Fruit fly (Drosophila melanogaster) whole organism, embryonic: ENCODE data around the gene CG34135.

Experiments
- Asciz ChIP-seq: fragments of 200-800 bp; sonication (Bioruptor generic); optimal IDR thresholded peaks from 2 replicates; lab custom pipeline; 2017; ENCODE audit warnings: missing biosample characterization, mild to moderate bottlenecking, missing genetic modification characterization, missing genetic modification reagents
- B-H2 ChIP-seq: fragments of 200-800 bp; sonication (Bioruptor generic); optimal IDR thresholded peaks from 2 replicates; lab custom pipeline; 2018; ENCODE audit warnings: missing biosample characterization, mild to moderate bottlenecking, missing genetic modification characterization
- BtbVII ChIP-seq: fragments of 200-800 bp; sonication (Bioruptor generic); optimal IDR thresholded peaks from 3 replicates; lab custom pipeline; 2017; ENCODE audit warnings: missing biosample characterization, mild to moderate bottlenecking, missing genetic modification characterization
- CG10366 ChIP-seq: fragments of 200-800 bp; sonication (Bioruptor generic); IDR thresholded peaks from 2 replicates; pipeline ENCODE4 v1.3.6; 2022; ENCODE audit warnings: missing biosample characterization, missing genetic modification characterization
- CG12104 ChIP-seq: fragments of 200-800 bp; sonication (Bioruptor generic); optimal IDR thresholded peaks from 3 replicates; lab custom pipeline; 2016; ENCODE audit warnings: missing biosample characterization, missing genetic modification characterization
- CG12769 ChIP-seq: fragments of 200-800 bp; sonication (Bioruptor generic); optimal IDR thresholded peaks from 2 replicates; lab custom pipeline; 2019; ENCODE audit warnings: missing biosample characterization, mild to moderate bottlenecking, missing genetic modification characterization, moderate library complexity
- CG18599 ChIP-seq: fragments of 200-800 bp; sonication (Bioruptor generic); optimal IDR thresholded peaks from 3 replicates; lab custom pipeline; 2017; ENCODE audit warnings: missing biosample characterization, missing genetic modification characterization, mild to moderate bottlenecking, moderate library complexity, missing genetic modification reagents
- CG30403 ChIP-seq: fragments of 200-800 bp; sonication (Bioruptor generic); optimal IDR thresholded peaks from 3 replicates; lab custom pipeline; 2016; ENCODE audit warnings: missing biosample characterization, missing genetic modification characterization
- CG3838 ChIP-seq: fragments of 200-800 bp; sonication (Bioruptor generic); optimal IDR thresholded peaks from 3 replicates; lab custom pipeline; 2016; ENCODE audit warnings: missing biosample characterization, missing genetic modification characterization
- CG4854 ChIP-seq: fragments of 200-800 bp; sonication (Bioruptor generic); optimal IDR thresholded peaks from 2 replicates; lab custom pipeline; 2016; ENCODE audit warnings: missing biosample characterization, missing genetic modification characterization, inconsistent platforms
- CG6765 ChIP-seq: fragments of 200-800 bp; sonication (Bioruptor generic); optimal IDR thresholded peaks from 3 replicates; lab custom pipeline; 2017; ENCODE audit warnings: missing biosample characterization, mild to moderate bottlenecking, missing genetic modification characterization
- CG6791 ChIP-seq: fragments of 200-800 bp; sonication (Bioruptor generic); IDR thresholded peaks from 3 replicates; pipeline ENCODE4 v1.3.6; 2022; ENCODE audit warnings: missing biosample characterization, missing genetic modification characterization; ENCODE audit not compliant: partially characterized antibody
- CG7271 ChIP-seq: fragments of 200-800 bp; sonication (Bioruptor generic); optimal IDR thresholded peaks from 2 replicates; lab custom pipeline; 2018; ENCODE audit warnings: missing biosample characterization, mild to moderate bottlenecking, missing genetic modification characterization, moderate library complexity
- CG7839 ChIP-seq: fragments of 200-800 bp; sonication (Bioruptor generic); optimal IDR thresholded peaks from 3 replicates; lab custom pipeline; 2018; ENCODE audit warnings: missing biosample characterization, mild to moderate bottlenecking, missing genetic modification characterization, moderate library complexity
- CG7987 ChIP-seq: fragments of 200-800 bp; sonication (Bioruptor generic); optimal IDR thresholded peaks from 2 replicates; lab custom pipeline; 2018; ENCODE audit warnings: missing biosample characterization, mild to moderate bottlenecking, missing genetic modification characterization, moderate library complexity
- CG8281 ChIP-seq: fragments of 200-800 bp; sonication (Bioruptor generic); optimal IDR thresholded peaks from 2 replicates; lab custom pipeline; 2018; ENCODE audit warnings: missing biosample characterization, mild to moderate bottlenecking, missing genetic modification characterization, moderate library complexity
- CG8290 ChIP-seq, 3 experiments: fragments of 200-800 bp; sonication (Bioruptor generic); optimal IDR thresholded peaks; 2 replicates each; lab custom pipeline; 2016 to 2019; ENCODE audit warnings: missing biosample characterization in 3 of 3, missing genetic modification characterization in 3 of 3, mild to moderate bottlenecking in 2 of 3, moderate library complexity in 1 of 3
- CrebB ChIP-seq: fragments of 200-800 bp; sonication (Bioruptor generic); optimal IDR thresholded peaks from 3 replicates; lab custom pipeline; 2018; ENCODE audit warnings: missing biosample characterization, mild to moderate bottlenecking, missing genetic modification characterization
- Dll ChIP-seq: fragments of 200-800 bp; sonication (Bioruptor generic); IDR thresholded peaks from 4 replicates; pipeline ENCODE4 v1.3.6; 2022; ENCODE audit warnings: missing biosample characterization, missing genetic modification characterization; ENCODE audit not compliant: partially characterized antibody
- Fer2 ChIP-seq: fragments of 200-800 bp; sonication (Bioruptor generic); optimal IDR thresholded peaks from 2 replicates; lab custom pipeline; 2018; ENCODE audit warnings: missing biosample characterization, mild to moderate bottlenecking, missing genetic modification characterization, moderate library complexity
- HmgZ ChIP-seq: fragments of 200-800 bp; sonication (Bioruptor generic); optimal IDR thresholded peaks from 2 replicates; lab custom pipeline; 2018; ENCODE audit warnings: missing biosample characterization, mild to moderate bottlenecking, missing genetic modification characterization
- Hr51 ChIP-seq, 2 experiments: fragments of 200-800 bp; sonication (Bioruptor generic); optimal IDR thresholded peaks; 2 replicates in 1 of 2; 3 replicates in 1 of 2; lab custom pipeline; 2016 to 2018; ENCODE audit warnings: missing biosample characterization in 2 of 2, missing genetic modification characterization in 2 of 2, mild to moderate bottlenecking in 1 of 2, moderate library complexity in 1 of 2
- MTF-1 ChIP-seq: fragments of 200-800 bp; sonication (Bioruptor generic); optimal IDR thresholded peaks from 2 replicates; lab custom pipeline; 2018; ENCODE audit warnings: missing biosample characterization, mild to moderate bottlenecking, missing genetic modification characterization, borderline replicate concordance
- Mad ChIP-seq: fragments of 200-800 bp; sonication (Bioruptor generic); optimal IDR thresholded peaks from 2 replicates; lab custom pipeline; 2016; ENCODE audit warnings: missing biosample characterization, missing genetic modification characterization
- NfI ChIP-seq: fragments of 200-800 bp; sonication (Bioruptor generic); optimal IDR thresholded peaks from 3 replicates; lab custom pipeline; 2018; ENCODE audit warnings: missing biosample characterization, mild to moderate bottlenecking, missing genetic modification characterization, moderate library complexity
- Sry-δ ChIP-seq: fragments of 200-800 bp; sonication (Bioruptor generic); optimal IDR thresholded peaks from 2 replicates; lab custom pipeline; 2016; ENCODE audit warnings: missing biosample characterization, missing genetic modification characterization
- Tbp ChIP-seq: fragments of >200 bp; optimal IDR thresholded peaks from 2 replicates; lab custom pipeline; 2018; ENCODE audit warnings: missing biosample characterization, missing genetic modification characterization
- ac ChIP-seq: fragments of 200-800 bp; sonication (Bioruptor generic); optimal IDR thresholded peaks from 3 replicates; lab custom pipeline; 2017; ENCODE audit warnings: missing biosample characterization, mild to moderate bottlenecking, missing genetic modification characterization
- ap ChIP-seq: fragments of 200-800 bp; sonication (Bioruptor generic); IDR thresholded peaks from 2 replicates; pipeline ENCODE4 v1.3.6; 2022; ENCODE audit warnings: missing biosample characterization, missing genetic modification characterization
- ci ChIP-seq: fragments of 200-800 bp; sonication (Bioruptor generic); IDR thresholded peaks from 3 replicates; pipeline ENCODE4 v1.3.6; 2022; ENCODE audit warnings: missing biosample characterization, missing genetic modification characterization
- cwo ChIP-seq: fragments of 200-800 bp; sonication (Bioruptor generic); optimal IDR thresholded peaks from 3 replicates; lab custom pipeline; 2017; ENCODE audit warnings: missing biosample characterization, missing genetic modification characterization, mild to moderate bottlenecking, moderate library complexity, missing genetic modification reagents
- dmrt99B ChIP-seq: fragments of 200-800 bp; sonication (Bioruptor generic); optimal IDR thresholded peaks from 2 replicates; lab custom pipeline; 2018; ENCODE audit warnings: missing biosample characterization, mild to moderate bottlenecking, missing genetic modification characterization, moderate library complexity
- gce ChIP-seq: fragments of 200-800 bp; sonication (Bioruptor generic); IDR thresholded peaks from 3 replicates; pipeline ENCODE4 v1.3.6; 2022; ENCODE audit warnings: missing biosample characterization, missing genetic modification characterization
- grn ChIP-seq: fragments of 200-800 bp; sonication (Bioruptor generic); optimal IDR thresholded peaks from 3 replicates; lab custom pipeline; 2017; ENCODE audit warnings: missing biosample characterization, missing genetic modification characterization
- gro ChIP-seq: fragments of 200-800 bp; sonication (Bioruptor generic); optimal IDR thresholded peaks from 2 replicates; lab custom pipeline; 2016; ENCODE audit warnings: missing biosample characterization, missing genetic modification characterization
- jigr1 ChIP-seq: fragments of 200-800 bp; sonication (Bioruptor generic); IDR thresholded peaks from 3 replicates; pipeline ENCODE4 v1.3.6; 2022; ENCODE audit warnings: missing biosample characterization, missing genetic modification characterization
- kah ChIP-seq: fragments of 200-800 bp; sonication (Bioruptor generic); optimal IDR thresholded peaks from 2 replicates; lab custom pipeline; 2018; ENCODE audit warnings: missing biosample characterization, mild to moderate bottlenecking, missing genetic modification characterization
- lilli ChIP-seq: fragments of 200-800 bp; sonication (Bioruptor generic); optimal IDR thresholded peaks from 3 replicates; lab custom pipeline; 2016; ENCODE audit warnings: missing biosample characterization, missing genetic modification characterization
- mirr ChIP-seq: fragments of 200-800 bp; sonication (Bioruptor generic); optimal IDR thresholded peaks from 3 replicates; lab custom pipeline; 2018; ENCODE audit warnings: missing biosample characterization, mild to moderate bottlenecking, missing genetic modification characterization
- nau ChIP-seq: fragments of 200-800 bp; sonication (Bioruptor generic); optimal IDR thresholded peaks from 3 replicates; lab custom pipeline; 2017; ENCODE audit warnings: missing biosample characterization, mild to moderate bottlenecking, missing genetic modification characterization, missing genetic modification reagents
- nerfin-2 ChIP-seq: fragments of 200-800 bp; sonication (Bioruptor generic); IDR thresholded peaks from 2 replicates; pipeline ENCODE4 v1.3.6; 2022; ENCODE audit warnings: missing biosample characterization, missing genetic modification characterization; ENCODE audit not compliant: partially characterized antibody
- org-1 ChIP-seq: fragments of 200-800 bp; sonication (Bioruptor generic); optimal IDR thresholded peaks from 2 replicates; lab custom pipeline; 2017; ENCODE audit warnings: missing biosample characterization, missing genetic modification characterization
- pho ChIP-seq: fragments of 200-800 bp; sonication (Bioruptor generic); optimal IDR thresholded peaks from 2 replicates; lab custom pipeline; 2016; ENCODE audit warnings: missing biosample characterization, missing genetic modification characterization
- pros ChIP-seq: fragments of 200-800 bp; sonication (Bioruptor generic); optimal IDR thresholded peaks from 3 replicates; lab custom pipeline; 2019; ENCODE audit warnings: missing biosample characterization, mild to moderate bottlenecking, missing genetic modification characterization, moderate library complexity
- run ChIP-seq: fragments of 200-800 bp; sonication (Bioruptor generic); optimal IDR thresholded peaks from 3 replicates; lab custom pipeline; 2018; ENCODE audit warnings: missing biosample characterization, mild to moderate bottlenecking, missing genetic modification characterization
- schlank ChIP-seq: fragments of 200-800 bp; sonication (Bioruptor generic); optimal IDR thresholded peaks from 2 replicates; lab custom pipeline; 2018; ENCODE audit warnings: missing biosample characterization, mild to moderate bottlenecking, missing genetic modification characterization
- stc ChIP-seq: fragments of 200-800 bp; sonication (Bioruptor generic); IDR thresholded peaks from 2 replicates; pipeline ENCODE4 v1.3.6; 2022; ENCODE audit warnings: missing biosample characterization, missing genetic modification characterization
- sug ChIP-seq: fragments of 200-800 bp; optimal IDR thresholded peaks from 2 replicates; lab custom pipeline; 2019; ENCODE audit warnings: missing biosample characterization, mild to moderate bottlenecking, missing genetic modification characterization, moderate library complexity
- zfh2 ChIP-seq: fragments of 200-800 bp; sonication (Bioruptor generic); optimal IDR thresholded peaks from 2 replicates; lab custom pipeline; 2016; ENCODE audit warnings: missing biosample characterization, missing genetic modification characterization

Gene CG34135

dm6 chr3R:8810397-8811184, 42.6 kb upstream of the CG34135 start (continued):
- TF ChIP-seq CG7839 (tag; lab: Kevin White, UChicago) (peak; percentile 75), run (tag; lab: Kevin White, UChicago) (peak; percentile 77), CG6791 (no peak), MTF-1 (GFP tag; lab: Kevin White, UChicago) (peak; percentile 97), kah (peak; percentile 78), zfh2 (peak; percentile 19), ap (GFP tag; lab: Robert Waterston, UW) (peak; percentile 27; the same call in 1 of the 2 replicates), BtbVII (GFP tag; lab: Kevin White, UChicago) (peak; percentile 90), lilli (GFP tag; lab: Kevin White, UChicago) (peak; percentile 45), pros (peak; percentile 78), schlank (tag; lab: Kevin White, UChicago) (peak; percentile 93), Dll (no peak), ac (GFP tag; lab: Kevin White, UChicago) (peak; percentile 88), Asciz (GFP tag; lab: Kevin White, UChicago) (peak; percentile 94), cwo (GFP tag; lab: Kevin White, UChicago) (peak; percentile 75), pho (peak; percentile 73), stc (GFP tag; lab: Robert Waterston, UW) (peak; percentile 64), dmrt99B (tag; lab: Kevin White, UChicago) (peak; percentile 56), Mad (GFP tag; lab: Kevin White, UChicago) (peak; percentile 76), CG30403 (GFP tag; lab: Kevin White, UChicago) (no peak), CG7271 (tag; lab: Kevin White, UChicago) (no peak), CG4854 (peak; percentile 87), nerfin-2 (GFP tag; lab: Robert Waterston, UW) (no peak), NfI (peak; percentile 79), ci (GFP tag; lab: Robert Waterston, UW) (peak; percentile 95), Tbp (GFP tag; lab: Kevin White, UChicago) (no peak), nau (GFP tag; lab: Kevin White, UChicago) (peak; percentile 88), Sry-δ (GFP tag; lab: Kevin White, UChicago) (peak; percentile 15), HmgZ (tag; lab: Kevin White, UChicago) (peak; percentile 97), CG8281 (tag; lab: Kevin White, UChicago) (peak; percentile 71), CG10366 (peak; percentile 53; the same call in 1 of the 2 replicates), CG12104 (GFP tag; lab: Kevin White, UChicago) (peak; percentile 89), jigr1 (0 out of 3 replicates have a peak, but pooled peaks have one; percentile 18), CG6765 (GFP tag; lab: Kevin White, UChicago) (peak; percentile 84), Fer2 (peak; percentile 76), org-1 (peak; percentile 91)

DNA sequence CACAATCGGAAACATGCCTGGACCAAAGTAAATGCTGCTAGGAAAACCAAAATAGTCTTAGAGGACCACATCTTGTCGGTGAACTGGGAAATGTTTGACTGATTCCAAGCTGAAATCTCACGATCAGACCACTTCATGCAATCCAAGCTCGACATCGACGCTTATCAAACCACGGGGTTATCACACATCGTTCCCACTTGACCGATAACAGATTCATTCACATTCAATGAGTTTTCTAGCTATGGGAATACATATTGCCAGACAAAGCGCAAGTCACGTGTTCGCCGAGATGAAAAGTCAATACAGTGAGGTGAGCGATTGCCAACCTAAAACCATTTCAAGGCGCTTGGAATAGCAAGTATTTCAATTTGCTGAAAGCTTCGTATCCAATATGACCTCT, 41.7 kb upstream of the CG34135 start:
- peak; percentile 49 for TF ChIP-seq CG7987 (GFP tag; lab: Kevin White, UChicago)
- TF ChIP-seq CG8290 (GFP tag; optimal IDR thresholded peaks at IDR 0.05; lab: Kevin White, UChicago): no peak
- TF ChIP-seq CG8290 (tag; optimal IDR thresholded peaks at IDR 0.05; lab: Kevin White, UChicago): peak in 1 of 2 experiments; percentile 24
- peak; percentile 46 for TF ChIP-seq grn (GFP tag; lab: Kevin White, UChicago)
- TF ChIP-seq B-H2 (GFP tag; lab: Kevin White, UChicago): peak; percentile 16
- peak; percentile 44; the same call in 1 of the 3 replicates for TF ChIP-seq ci (GFP tag; lab: Robert Waterston, UW)
- peak; percentile 19 for TF ChIP-seq CG18599 (GFP tag; lab: Kevin White, UChicago)
- peak; percentile 57 for TF ChIP-seq mirr
- TF ChIP-seq Hr51 (GFP tag; optimal IDR thresholded peaks at IDR 0.05; lab: Kevin White, UChicago): no peak
- no peak for TF ChIP-seq gce
- no peak for TF ChIP-seq CG7839 (tag; lab: Kevin White, UChicago)
- TF ChIP-seq sug: peak; percentile 54
- peak; percentile 20 for TF ChIP-seq CG12769 (tag; lab: Kevin White, UChicago)
- TF ChIP-seq CrebB (tag; lab: Kevin White, UChicago): peak; percentile 7
- peak; percentile 27 for TF ChIP-seq gro (GFP tag; lab: Kevin White, UChicago)
- TF ChIP-seq cwo (GFP tag; lab: Kevin White, UChicago): peak; percentile 91
- no peak for TF ChIP-seq CG3838 (GFP tag; lab: Kevin White, UChicago)
